Fruit fly (Drosophila melanogaster): Measurements from ENCODE around the gene tHMG2.

The tHMG2 gene

DNA sequence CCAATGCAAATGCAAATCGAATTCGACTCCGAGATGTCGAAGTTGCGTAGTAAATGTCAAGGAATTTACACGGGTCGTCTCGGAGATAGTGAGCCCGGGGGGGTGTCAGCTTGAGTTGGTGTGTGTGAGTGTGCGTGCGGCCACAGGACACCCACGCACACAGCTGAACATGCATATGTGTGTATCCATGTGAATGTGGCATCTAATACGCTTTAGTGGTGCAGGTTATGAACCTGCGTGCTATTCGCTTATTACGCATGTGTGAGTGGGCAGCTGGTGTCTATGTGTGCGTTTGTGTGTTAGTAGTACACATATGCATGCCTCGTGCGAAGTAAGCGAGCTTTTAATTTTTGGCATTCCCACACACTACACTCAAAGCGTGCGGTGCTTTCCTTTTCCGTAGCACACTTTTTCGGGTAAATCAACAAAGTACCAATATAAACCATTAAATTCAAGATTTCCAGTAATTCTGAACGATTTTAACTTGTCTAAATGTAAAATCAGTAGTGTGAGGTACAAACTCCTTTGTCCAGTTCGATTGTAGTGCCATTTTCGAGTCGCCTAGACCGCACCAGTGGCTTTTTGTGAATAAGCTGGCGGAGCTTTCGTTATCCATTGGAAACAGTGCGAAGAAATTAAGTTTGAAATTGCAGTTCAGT is 23.8 kb upstream of the tHMG2 start (continued):
- TF ChIP-seq hkb (optimal IDR thresholded peaks at IDR 0.05), result no peak
- peak; percentile 91 for TF ChIP-seq hkb (GFP tag; IDR thresholded peaks at IDR 0.05)
- peak; percentile 76 for TF ChIP-seq E2f1 (GFP tag; IDR thresholded peaks at IDR 0.05)
- TF ChIP-seq otp (GFP tag; IDR thresholded peaks at IDR 0.05), result peak; percentile 37; the same call in 1 of the 3 replicates
- peak; percentile 86 for TF ChIP-seq zfh2 (GFP tag; optimal IDR thresholded peaks at IDR 0.05)
- peak; percentile 86 for TF ChIP-seq bcd (GFP tag; optimal IDR thresholded peaks at IDR 0.05)
- peak; percentile 90 for TF ChIP-seq Rfx (GFP tag; IDR thresholded peaks at IDR 0.05)
- peak; percentile 87 for TF ChIP-seq pum (GFP tag; optimal IDR thresholded peaks at IDR 0.05)
- TF ChIP-seq grau (tag; optimal IDR thresholded peaks at IDR 0.05), result peak; percentile 88
- TF ChIP-seq dan (GFP tag; IDR thresholded peaks at IDR 0.05), result no peak
- peak; percentile 62 for TF ChIP-seq CG9437 (GFP tag; optimal IDR thresholded peaks at IDR 0.05)
- TF ChIP-seq CTCF (GFP tag; optimal IDR thresholded peaks at IDR 0.05), result no peak
- no peak for TF ChIP-seq Dfd (GFP tag; optimal IDR thresholded peaks at IDR 0.05)
- peak; percentile 88 for TF ChIP-seq CG1792 (GFP tag; optimal IDR thresholded peaks at IDR 0.05)
- peak; percentile 80 for TF ChIP-seq CG6813 (GFP tag; optimal IDR thresholded peaks at IDR 0.05)
- TF ChIP-seq ato (GFP tag; IDR thresholded peaks at IDR 0.05; ENCODE audit: partially characterized antibody), result no peak
- peak; percentile 73 to 80 for TF ChIP-seq chif (GFP tag; optimal IDR thresholded peaks at IDR 0.05)
- peak; percentile 73 for TF ChIP-seq CG12744 (GFP tag; optimal IDR thresholded peaks at IDR 0.05)
- TF ChIP-seq CkIIα-i1 (GFP tag; IDR thresholded peaks at IDR 0.05), result peak; percentile 33; the same call in 1 of the 2 replicates
- no peak for TF ChIP-seq sc (optimal IDR thresholded peaks at IDR 0.05)
- peak; percentile 45 for TF ChIP-seq sc (GFP tag; optimal IDR thresholded peaks at IDR 0.05)
- no peak for TF ChIP-seq gcm (GFP tag; optimal IDR thresholded peaks at IDR 0.05)
- no peak for TF ChIP-seq Hr78 (GFP tag; optimal IDR thresholded peaks at IDR 0.05)
- peak; percentile 84 for TF ChIP-seq seq (GFP tag; IDR thresholded peaks at IDR 0.05)
- TF ChIP-seq CG2678 (tag; optimal IDR thresholded peaks at IDR 0.05), result peak; percentile 94
- peak; percentile 87 for TF ChIP-seq HLH3B (GFP tag; IDR thresholded peaks at IDR 0.05)
- TF ChIP-seq psq (GFP tag; optimal IDR thresholded peaks at IDR 0.05), result no peak
- peak; percentile 3 for TF ChIP-seq pzg (GFP tag; optimal IDR thresholded peaks at IDR 0.05)
- TF ChIP-seq CG33213 (GFP tag; optimal IDR thresholded peaks at IDR 0.05), result no peak
- 0 out of 3 replicates have a peak, but pooled peaks have one; percentile 29 for TF ChIP-seq C15 (GFP tag; IDR thresholded peaks at IDR 0.05)
- peak; percentile 76 for TF ChIP-seq Camta (GFP tag; optimal IDR thresholded peaks at IDR 0.05)
- TF ChIP-seq fd3F (GFP tag; optimal IDR thresholded peaks at IDR 0.05), result peak; percentile 87
- peak; percentile 44 for TF ChIP-seq CG10462 (GFP tag; optimal IDR thresholded peaks at IDR 0.05)
- TF ChIP-seq CG7839 (tag; optimal IDR thresholded peaks at IDR 0.05), result peak; percentile 92
- TF ChIP-seq HLH54F (GFP tag; optimal IDR thresholded peaks at IDR 0.05), result peak; percentile 88
- no peak for TF ChIP-seq CG14860 (GFP tag; IDR thresholded peaks at IDR 0.05; ENCODE audit: partially characterized antibody)
- peak; percentile 87 for TF ChIP-seq CG17359 (tag; optimal IDR thresholded peaks at IDR 0.05)
- TF ChIP-seq zf30C (GFP tag; optimal IDR thresholded peaks at IDR 0.05), result no peak
- TF ChIP-seq lov (optimal IDR thresholded peaks at IDR 0.05), result no peak
- no peak for TF ChIP-seq lov (GFP tag; IDR thresholded peaks at IDR 0.05)
- peak; percentile 90 for TF ChIP-seq gem (tag; optimal IDR thresholded peaks at IDR 0.05)
- peak; percentile 89 for TF ChIP-seq CG13624 (GFP tag; optimal IDR thresholded peaks at IDR 0.05)
- TF ChIP-seq ranshi (GFP tag; IDR thresholded peaks at IDR 0.05), result peak; percentile 74; the same call in 1 of the 2 replicates
- peak; percentile 89 for TF ChIP-seq so (GFP tag; IDR thresholded peaks at IDR 0.05)
- TF ChIP-seq NFAT (GFP tag; IDR thresholded peaks at IDR 0.05), result peak; percentile 69
- peak; percentile 60 for TF ChIP-seq kah (GFP tag; optimal IDR thresholded peaks at IDR 0.05)
- no peak for TF ChIP-seq vnd (GFP tag; IDR thresholded peaks at IDR 0.05; ENCODE audit: partially characterized antibody)
- peak; percentile 87 for TF ChIP-seq CoRest (tag; optimal IDR thresholded peaks at IDR 0.05)
- peak; percentile 66 for TF ChIP-seq croc (GFP tag; conservative IDR thresholded peaks at IDR 0.05)
- peak; percentile 54; the same call in 1 of the 2 replicates for TF ChIP-seq Taf1 (GFP tag; IDR thresholded peaks at IDR 0.05)
- TF ChIP-seq CG10431 (GFP tag; optimal IDR thresholded peaks at IDR 0.05), result no peak
